Worm (Caenorhabditis elegans) whole organism, L2 larva: ENCODE data around the gene tbc-9.

Source experiments
- R02D3.7 ChIP-seq: fragments of 150-350 bp; optimal IDR thresholded peaks from 2 replicates; lab custom pipeline; 2014; ENCODE audit warnings: missing biosample characterization, missing genetic modification characterization
- alr-1 ChIP-seq: fragments of 150-350 bp; optimal IDR thresholded peaks from 2 replicates; lab custom pipeline; 2014; ENCODE audit warnings: missing biosample characterization, missing genetic modification characterization
- aly-2 ChIP-seq: fragments of 150-350 bp; optimal IDR thresholded peaks from 2 replicates; lab custom pipeline; 2014; ENCODE audit warnings: missing biosample characterization, missing genetic modification characterization
- blmp-1 ChIP-seq: sonication (generic microtip); optimal IDR thresholded peaks from 2 replicates; lab custom pipeline; 2017; ENCODE audit warnings: missing genetic modification characterization, mild to moderate bottlenecking, missing compliant biosample characterization, antibody characterized with exemption, moderate library complexity; ENCODE audit not compliant: insufficient read depth
- elt-3 ChIP-seq: sonication (generic microtip); optimal IDR thresholded peaks from 2 replicates; lab custom pipeline; 2017; ENCODE audit warnings: missing biosample characterization, missing genetic modification characterization
- fos-1 ChIP-seq: fragments of 150-350 bp; optimal IDR thresholded peaks from 2 replicates; lab custom pipeline; 2014; ENCODE audit warnings: missing biosample characterization, missing genetic modification characterization
- nhr-25 ChIP-seq: fragments of 150-350 bp; sonication (generic microtip); optimal IDR thresholded peaks from 3 replicates; lab custom pipeline; 2014; ENCODE audit warnings: missing biosample characterization, missing genetic modification characterization
- skn-1 ChIP-seq: sonication (generic microtip); optimal IDR thresholded peaks from 2 replicates; lab custom pipeline; 2017; ENCODE audit warnings: missing biosample characterization, missing genetic modification characterization
- unc-39 ChIP-seq: fragments of 150-350 bp; optimal IDR thresholded peaks from 2 replicates; lab custom pipeline; 2014; ENCODE audit warnings: missing biosample characterization, missing genetic modification characterization
- zag-1 ChIP-seq: fragments of 150-350 bp; optimal IDR thresholded peaks from 2 replicates; lab custom pipeline; 2014; ENCODE audit warnings: missing biosample characterization, missing genetic modification characterization
- ztf-1 ChIP-seq: fragments of 200-800 bp; sonication (Bioruptor generic); conservative IDR thresholded peaks from 2 replicates; pipeline ENCODE4 v1.3.6; 2022; ENCODE audit warnings: missing genetic modification characterization, missing compliant biosample characterization

DNA sequence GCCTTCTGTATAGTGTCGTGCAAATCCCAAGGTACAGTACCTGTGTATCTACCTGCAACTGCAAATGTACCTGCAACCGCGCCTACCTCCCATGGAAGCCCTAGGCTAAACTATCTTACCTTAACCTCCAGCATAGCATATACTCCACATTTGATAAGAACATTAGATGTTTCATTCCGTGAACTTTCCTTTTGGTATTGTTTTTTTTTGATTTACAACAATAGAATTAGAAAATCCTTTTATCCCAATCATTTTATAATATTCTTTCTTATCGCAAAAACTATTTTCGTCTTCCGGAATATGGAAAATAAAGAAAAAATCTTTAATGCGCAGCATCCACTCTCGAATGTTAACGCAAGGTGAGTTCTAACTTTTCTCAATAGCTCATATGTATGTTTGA is 28.5 kb downstream of the tbc-9 start, which contains the start of gene Y38H8A.2:
- no peak for TF ChIP-seq unc-39 (tag; lab: Kevin White, UChicago)
- no peak for TF ChIP-seq blmp-1
- no peak for TF ChIP-seq fos-1
- TF ChIP-seq skn-1 (tag; lab: Kevin White, UChicago): no peak
- no peak for TF ChIP-seq ztf-1
- no peak for TF ChIP-seq zag-1
- no peak for TF ChIP-seq nhr-25 (tag; lab: Kevin White, UChicago)
- no peak for TF ChIP-seq elt-3 (tag; lab: Kevin White, UChicago)
- no peak for TF ChIP-seq R02D3.7 (tag; lab: Kevin White, UChicago)
- no peak for TF ChIP-seq alr-1
- no peak for TF ChIP-seq aly-2 (tag; lab: Kevin White, UChicago)
